Worm (Caenorhabditis elegans) whole organism, L2 larva: ENCODE results near the gene F40F8.12.

Experiments
- R02D3.7 ChIP-seq: fragments of 150-350 bp; optimal IDR thresholded peaks from 2 replicates; lab custom pipeline; 2014; ENCODE audit warnings: missing biosample characterization, missing genetic modification characterization
- elt-1 ChIP-seq: fragments of 150-350 bp; optimal IDR thresholded peaks from 2 replicates; lab custom pipeline; 2014; ENCODE audit warnings: missing biosample characterization, missing genetic modification characterization
- lin-39 ChIP-seq: fragments of 150-350 bp; optimal IDR thresholded peaks from 2 replicates; lab custom pipeline; 2014; ENCODE audit warnings: missing biosample characterization, missing genetic modification reagents, missing genetic modification characterization
- lsy-2 ChIP-seq, 2 experiments: fragments of 150-350 bp in 1 of 2; sonication (generic microtip) in 1 of 2; optimal IDR thresholded peaks; 2 replicates each; lab custom pipeline; 2014 to 2017; ENCODE audit warnings: missing biosample characterization in 2 of 2, missing genetic modification characterization in 2 of 2
- mab-5 ChIP-seq: fragments of 150-350 bp; optimal IDR thresholded peaks from 2 replicates; lab custom pipeline; 2014; ENCODE audit warnings: missing biosample characterization, missing genetic modification characterization
- nhr-12 ChIP-seq: fragments of 150-350 bp; optimal IDR thresholded peaks from 2 replicates; lab custom pipeline; 2014; ENCODE audit warnings: missing biosample characterization, missing genetic modification characterization
- skn-1 ChIP-seq: sonication (generic microtip); optimal IDR thresholded peaks from 2 replicates; lab custom pipeline; 2017; ENCODE audit warnings: missing biosample characterization, missing genetic modification characterization
- ztf-11 ChIP-seq: sonication (generic microtip); optimal IDR thresholded peaks from 2 replicates; lab custom pipeline; 2017; ENCODE audit warnings: missing biosample characterization, missing genetic modification characterization

- TF ChIP-seq R02D3.7 (tag; lab: Kevin White, UChicago) (no peak), ztf-11 (tag; lab: Kevin White, UChicago) (no peak), elt-1 (no peak), lin-39 (no peak), lsy-2 (tag; optimal IDR thresholded peaks at IDR 0.05; lab: Kevin White, UChicago) (no peak), nhr-12 (tag; lab: Kevin White, UChicago) (no peak), mab-5 (tag; lab: Kevin White, UChicago) (no peak), skn-1 (tag; lab: Kevin White, UChicago) (no peak)
Measured at ce11 chrII:11125059-11125594, 4.5 kb upstream of the F40F8.12 start.
